Fruit fly (Drosophila melanogaster) whole organism, pupa: Measurements from ENCODE around the gene Sqor.

ENCODE experiments used
- CG10348 ChIP-seq: fragments of 200-800 bp; sonication (Bioruptor generic); IDR thresholded peaks from 2 replicates; pipeline ENCODE4 v1.3.6; 2022; ENCODE audit warnings: missing biosample characterization, missing genetic modification characterization
- CG12605 ChIP-seq: fragments of 200-800 bp; sonication (Bioruptor generic); IDR thresholded peaks from 2 replicates; pipeline ENCODE4 v1.3.6; 2022; ENCODE audit warnings: missing biosample characterization, missing genetic modification characterization
- CG17806 ChIP-seq: fragments of 200-800 bp; sonication (Bioruptor generic); optimal IDR thresholded peaks from 2 replicates; lab custom pipeline; 2018; ENCODE audit warnings: missing biosample characterization, mild to moderate bottlenecking, missing genetic modification characterization, moderate library complexity
- CG34367 ChIP-seq: fragments of 200-800 bp; sonication (Bioruptor generic); optimal IDR thresholded peaks from 2 replicates; lab custom pipeline; 2018; ENCODE audit warnings: missing biosample characterization, mild to moderate bottlenecking, missing genetic modification characterization
- CG8159 ChIP-seq: fragments of 200-800 bp; sonication (Bioruptor generic); optimal IDR thresholded peaks from 3 replicates; lab custom pipeline; 2018; ENCODE audit warnings: missing biosample characterization, mild to moderate bottlenecking, missing genetic modification characterization, moderate library complexity
- CG8301 ChIP-seq: fragments of 200-800 bp; sonication (Bioruptor generic); optimal IDR thresholded peaks from 2 replicates; lab custom pipeline; 2018; ENCODE audit warnings: missing biosample characterization, mild to moderate bottlenecking, missing genetic modification characterization
- CG9948 ChIP-seq: fragments of 200-800 bp; sonication (Bioruptor generic); optimal IDR thresholded peaks from 2 replicates; lab custom pipeline; 2018; ENCODE audit warnings: missing biosample characterization, mild to moderate bottlenecking, missing genetic modification characterization, moderate library complexity
- D1 ChIP-seq: fragments of 200-800 bp; sonication (Bioruptor generic); optimal IDR thresholded peaks from 2 replicates; lab custom pipeline; 2018; ENCODE audit warnings: missing biosample characterization, mild to moderate bottlenecking, missing genetic modification characterization, moderate library complexity
- EcR ChIP-seq: fragments of 200-800 bp; sonication (Bioruptor generic); optimal IDR thresholded peaks from 3 replicates; lab custom pipeline; 2019; ENCODE audit warnings: missing biosample characterization, missing genetic modification characterization, mild to moderate bottlenecking, moderate library complexity, missing genetic modification reagents
- Ets98B ChIP-seq: fragments of 200-800 bp; sonication (Bioruptor generic); IDR thresholded peaks from 2 replicates; pipeline ENCODE4 v1.3.6; 2022; ENCODE audit warnings: missing biosample characterization, missing genetic modification characterization
- Pif1A ChIP-seq: fragments of 200-800 bp; sonication (Bioruptor generic); optimal IDR thresholded peaks from 3 replicates; lab custom pipeline; 2016; ENCODE audit warnings: missing biosample characterization, missing genetic modification characterization
- fd96Ca ChIP-seq: fragments of 200-800 bp; sonication (Bioruptor generic); IDR thresholded peaks from 3 replicates; pipeline ENCODE4 v1.3.6; 2022; ENCODE audit warnings: missing biosample characterization, missing genetic modification characterization
- gl ChIP-seq: fragments of 200-800 bp; sonication (Bioruptor generic); optimal IDR thresholded peaks from 2 replicates; lab custom pipeline; 2018; ENCODE audit warnings: missing biosample characterization, mild to moderate bottlenecking, missing genetic modification characterization

DNA sequence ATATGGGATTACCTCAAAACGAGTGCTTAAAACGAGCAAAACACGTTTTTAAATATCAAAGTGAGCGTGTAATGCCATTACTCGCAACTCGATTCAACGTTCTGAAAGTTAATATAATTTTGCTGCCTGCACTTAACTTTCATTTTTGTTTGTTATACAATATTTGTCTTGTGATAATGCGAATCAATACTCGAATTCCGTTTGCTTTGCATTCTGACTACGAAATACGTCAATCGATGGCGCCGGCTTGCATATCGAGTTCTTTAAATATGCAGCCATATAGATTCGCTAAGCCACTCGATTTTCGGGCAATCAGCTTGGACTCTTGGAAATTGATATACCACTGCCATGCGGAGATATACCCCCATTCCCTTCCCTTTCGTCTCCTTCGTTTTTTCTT lies 19.3 kb upstream of the Sqor start:
- TF ChIP-seq CG9948 (tag; lab: Kevin White, UChicago) (no peak), Ets98B (GFP tag; lab: Robert Waterston, UW) (no peak), EcR (GFP tag; lab: Kevin White, UChicago) (no peak), CG17806 (tag; lab: Kevin White, UChicago) (no peak), CG10348 (GFP tag; lab: Robert Waterston, UW) (no peak), CG12605 (GFP tag; lab: Robert Waterston, UW) (no peak), CG34367 (tag; lab: Kevin White, UChicago) (no peak), gl (tag; lab: Kevin White, UChicago) (no peak), Pif1A (GFP tag; lab: Kevin White, UChicago) (no peak), fd96Ca (GFP tag; lab: Robert Waterston, UW) (no peak), D1 (tag; lab: Kevin White, UChicago) (no peak), CG8159 (no peak), CG8301 (tag; lab: Kevin White, UChicago) (no peak)
